Worm (Caenorhabditis elegans) whole organism, midembryonic: ENCODE results near the gene T02G5.3.

ENCODE experiments used
- T22C8.4 ChIP-seq: fragments of 200-800 bp; sonication (Bioruptor generic); IDR thresholded peaks from 2 replicates; pipeline ENCODE4 v1.3.6; 2022; ENCODE audit warnings: missing genetic modification characterization, missing compliant biosample characterization
- cog-1 ChIP-seq: sonication (generic microtip); optimal IDR thresholded peaks from 2 replicates; lab custom pipeline; 2016; ENCODE audit warnings: missing genetic modification characterization, missing compliant biosample characterization
- flt-1 ChIP-seq: fragments of 200-800 bp; sonication (Bioruptor generic); IDR thresholded peaks from 2 replicates; pipeline ENCODE4 v1.3.6; 2022; ENCODE audit warnings: missing genetic modification characterization, missing compliant biosample characterization
- klf-2 ChIP-seq: fragments of 200-800 bp; sonication (Bioruptor generic); conservative IDR thresholded peaks from 2 replicates; pipeline ENCODE4 v1.3.6; 2022; ENCODE audit warnings: missing genetic modification reagents, missing genetic modification characterization, missing compliant biosample characterization
- med-1 ChIP-seq: sonication (generic microtip); optimal IDR thresholded peaks from 2 replicates; lab custom pipeline; 2017; ENCODE audit warnings: missing genetic modification characterization, mild to moderate bottlenecking, missing compliant biosample characterization, antibody characterized with exemption, missing genetic modification reagents; ENCODE audit not compliant: insufficient read depth
- ref-1 ChIP-seq: fragments of 200-800 bp; sonication (Bioruptor generic); conservative IDR thresholded peaks from 2 replicates; pipeline ENCODE4 v1.3.6; 2022; ENCODE audit warnings: missing genetic modification reagents, missing genetic modification characterization, missing compliant biosample characterization
- tab-1 ChIP-seq: fragments of 200-800 bp; sonication (Bioruptor generic); IDR thresholded peaks from 2 replicates; pipeline ENCODE4 v1.3.6; 2022; ENCODE audit warnings: missing genetic modification characterization, missing compliant biosample characterization
- ztf-23 ChIP-seq: fragments of 200-800 bp; sonication (Bioruptor generic); IDR thresholded peaks from 2 replicates; pipeline ENCODE4 v1.3.6; 2022; ENCODE audit warnings: missing genetic modification reagents, missing genetic modification characterization, missing compliant biosample characterization
- ztf-29 ChIP-seq: fragments of 200-800 bp; sonication (Bioruptor generic); IDR thresholded peaks from 2 replicates; pipeline ENCODE4 v1.3.6; 2022; ENCODE audit warnings: missing genetic modification reagents, missing genetic modification characterization, missing compliant biosample characterization

DNA sequence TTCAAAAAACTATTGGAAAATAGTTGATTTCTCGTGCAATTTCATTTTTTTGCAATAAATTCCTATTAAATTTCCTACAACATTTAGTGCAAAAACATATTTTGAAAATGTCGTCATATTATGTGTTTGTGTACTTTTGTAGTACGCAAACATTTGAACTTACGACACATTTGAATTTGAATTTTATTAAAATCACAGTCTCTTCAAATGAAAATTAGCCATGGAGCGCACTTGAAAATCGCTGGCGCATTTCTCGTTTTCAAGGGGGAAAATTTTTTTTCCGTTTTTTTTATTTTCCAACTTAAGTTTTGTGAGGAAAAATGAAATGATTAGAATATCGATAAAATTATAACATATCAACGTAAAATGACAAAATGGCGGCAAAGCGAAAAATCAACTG is 54.4 kb downstream of the T02G5.3 start:
- TF ChIP-seq ref-1 (GFP tag; lab: Robert Waterston, UW), result no peak
- TF ChIP-seq ztf-23 (GFP tag; lab: Robert Waterston, UW), result no peak
- TF ChIP-seq cog-1 (tag; lab: Kevin White, UChicago), result no peak
- no peak for TF ChIP-seq klf-2 (GFP tag; lab: Robert Waterston, UW)
- no peak for TF ChIP-seq T22C8.4 (GFP tag; lab: Robert Waterston, UW)
- no peak for TF ChIP-seq flt-1 (GFP tag; lab: Robert Waterston, UW)
- no peak for TF ChIP-seq ztf-29 (GFP tag; lab: Robert Waterston, UW)
- TF ChIP-seq tab-1, result no peak
- no peak for TF ChIP-seq med-1
